Worm (Caenorhabditis elegans) whole organism, L2 larva: ENCODE results near the gene W03A5.1.

Experiments used
- C34F6.9 ChIP-seq: fragments of 150-350 bp; optimal IDR thresholded peaks from 2 replicates; lab custom pipeline; 2014; ENCODE audit warnings: missing biosample characterization, missing genetic modification characterization
- R02D3.7 ChIP-seq: fragments of 150-350 bp; optimal IDR thresholded peaks from 2 replicates; lab custom pipeline; 2014; ENCODE audit warnings: missing biosample characterization, missing genetic modification characterization
- Y55F3AM.14 ChIP-seq: fragments of 200-800 bp; sonication (Bioruptor generic); optimal IDR thresholded peaks from 2 replicates; lab custom pipeline; 2018; ENCODE audit warnings: mild to moderate bottlenecking, missing genetic modification characterization, missing compliant biosample characterization
- ZK546.5 ChIP-seq: sonication (generic microtip); optimal IDR thresholded peaks from 2 replicates; lab custom pipeline; 2017; ENCODE audit warnings: missing biosample characterization, missing genetic modification characterization
- alr-1 ChIP-seq: fragments of 150-350 bp; optimal IDR thresholded peaks from 2 replicates; lab custom pipeline; 2014; ENCODE audit warnings: missing biosample characterization, missing genetic modification characterization
- aly-2 ChIP-seq: fragments of 150-350 bp; optimal IDR thresholded peaks from 2 replicates; lab custom pipeline; 2014; ENCODE audit warnings: missing biosample characterization, missing genetic modification characterization
- ama-1 ChIP-seq: fragments of 150-350 bp; optimal IDR thresholded peaks from 2 replicates; lab custom pipeline; 2018; ENCODE audit warnings: inconsistent platforms
- blmp-1 ChIP-seq: sonication (generic microtip); optimal IDR thresholded peaks from 2 replicates; lab custom pipeline; 2017; ENCODE audit warnings: missing genetic modification characterization, mild to moderate bottlenecking, missing compliant biosample characterization, antibody characterized with exemption, moderate library complexity; ENCODE audit not compliant: insufficient read depth
- ceh-16 ChIP-seq: fragments of 150-350 bp; optimal IDR thresholded peaks from 2 replicates; lab custom pipeline; 2014; ENCODE audit warnings: missing biosample characterization, missing genetic modification characterization
- ceh-82 ChIP-seq: fragments of 150-350 bp; optimal IDR thresholded peaks from 2 replicates; lab custom pipeline; 2014; ENCODE audit warnings: missing biosample characterization, missing genetic modification characterization
- dmd-4 ChIP-seq: sonication (generic microtip); optimal IDR thresholded peaks from 2 replicates; lab custom pipeline; 2017; ENCODE audit warnings: missing biosample characterization, missing genetic modification characterization
- egl-27 ChIP-seq: sonication (generic microtip); optimal IDR thresholded peaks from 3 replicates; lab custom pipeline; 2017; ENCODE audit warnings: missing biosample characterization, missing genetic modification reagents, missing genetic modification characterization
- elt-3 ChIP-seq: sonication (generic microtip); optimal IDR thresholded peaks from 2 replicates; lab custom pipeline; 2017; ENCODE audit warnings: missing biosample characterization, missing genetic modification characterization
- fos-1 ChIP-seq: fragments of 150-350 bp; optimal IDR thresholded peaks from 2 replicates; lab custom pipeline; 2014; ENCODE audit warnings: missing biosample characterization, missing genetic modification characterization
- gmeb-1 ChIP-seq: fragments of 150-350 bp; optimal IDR thresholded peaks from 2 replicates; lab custom pipeline; 2014; ENCODE audit warnings: missing biosample characterization, missing genetic modification characterization
- lin-11 ChIP-seq: fragments of 150-350 bp; sonication (generic microtip); optimal IDR thresholded peaks from 2 replicates; lab custom pipeline; 2014; ENCODE audit warnings: missing biosample characterization, missing genetic modification characterization, inconsistent platforms, mixed read lengths
- lin-13 ChIP-seq: fragments of 150-350 bp; optimal IDR thresholded peaks from 2 replicates; lab custom pipeline; 2014; ENCODE audit warnings: missing biosample characterization, missing genetic modification reagents, missing genetic modification characterization
- lin-39 ChIP-seq: fragments of 150-350 bp; optimal IDR thresholded peaks from 2 replicates; lab custom pipeline; 2014; ENCODE audit warnings: missing biosample characterization, missing genetic modification reagents, missing genetic modification characterization
- mab-5 ChIP-seq: fragments of 150-350 bp; optimal IDR thresholded peaks from 2 replicates; lab custom pipeline; 2014; ENCODE audit warnings: missing biosample characterization, missing genetic modification characterization
- mbf-1 ChIP-seq: sonication (generic microtip); optimal IDR thresholded peaks from 2 replicates; lab custom pipeline; 2017; ENCODE audit warnings: missing biosample characterization, missing genetic modification characterization
- mdl-1 ChIP-seq, 2 experiments: fragments of 150-350 bp in 1 of 2; sonication (generic microtip) in 1 of 2; optimal IDR thresholded peaks; 2 replicates each; lab custom pipeline; 2017; ENCODE audit warnings: missing biosample characterization in 2 of 2, missing genetic modification characterization in 2 of 2
- nhr-10 ChIP-seq: sonication (generic microtip); optimal IDR thresholded peaks from 2 replicates; lab custom pipeline; 2017; ENCODE audit warnings: missing biosample characterization, missing genetic modification characterization
- nhr-11 ChIP-seq: fragments of 150-350 bp; optimal IDR thresholded peaks from 2 replicates; lab custom pipeline; 2014; ENCODE audit warnings: missing biosample characterization, missing genetic modification characterization
- nhr-129 ChIP-seq: fragments of 150-350 bp; optimal IDR thresholded peaks from 2 replicates; lab custom pipeline; 2014; ENCODE audit warnings: missing biosample characterization, missing genetic modification characterization
- nhr-21 ChIP-seq: fragments of 150-350 bp; optimal IDR thresholded peaks from 2 replicates; lab custom pipeline; 2014; ENCODE audit warnings: missing biosample characterization, missing genetic modification characterization
- nhr-23 ChIP-seq: fragments of 150-350 bp; optimal IDR thresholded peaks from 2 replicates; lab custom pipeline; 2014; ENCODE audit warnings: missing biosample characterization, missing genetic modification reagents, missing genetic modification characterization
- nhr-237 ChIP-seq: fragments of 150-350 bp; optimal IDR thresholded peaks from 2 replicates; lab custom pipeline; 2014; ENCODE audit warnings: missing biosample characterization, missing genetic modification characterization
- nhr-25 ChIP-seq: fragments of 150-350 bp; sonication (generic microtip); optimal IDR thresholded peaks from 3 replicates; lab custom pipeline; 2014; ENCODE audit warnings: missing biosample characterization, missing genetic modification characterization
- nhr-6 ChIP-seq: fragments of 150-350 bp; optimal IDR thresholded peaks from 2 replicates; lab custom pipeline; 2014; ENCODE audit warnings: missing biosample characterization, missing genetic modification characterization
- nhr-77 ChIP-seq: fragments of 150-350 bp; optimal IDR thresholded peaks from 2 replicates; lab custom pipeline; 2014; ENCODE audit warnings: missing biosample characterization, missing genetic modification characterization
- peb-1 ChIP-seq: fragments of 150-350 bp; optimal IDR thresholded peaks from 2 replicates; lab custom pipeline; 2014; ENCODE audit warnings: missing biosample characterization, missing genetic modification characterization
- sem-4 ChIP-seq: fragments of 150-350 bp; optimal IDR thresholded peaks from 2 replicates; lab custom pipeline; 2014; ENCODE audit warnings: missing biosample characterization, missing genetic modification reagents, missing genetic modification characterization
- skn-1 ChIP-seq: sonication (generic microtip); optimal IDR thresholded peaks from 2 replicates; lab custom pipeline; 2017; ENCODE audit warnings: missing biosample characterization, missing genetic modification characterization
- sma-3 ChIP-seq: sonication (generic microtip); optimal IDR thresholded peaks from 2 replicates; lab custom pipeline; 2016; ENCODE audit warnings: missing genetic modification reagents, missing genetic modification characterization, missing compliant biosample characterization
- sma-9 ChIP-seq, 2 experiments: fragments of 150-350 bp in 1 of 2; sonication (generic microtip) in 1 of 2; optimal IDR thresholded peaks; 2 replicates each; lab custom pipeline; 2014 to 2016; ENCODE audit warnings: missing genetic modification characterization in 2 of 2, mild to moderate bottlenecking in 1 of 2, missing biosample characterization in 1 of 2, missing compliant biosample characterization in 1 of 2, missing genetic modification reagents in 1 of 2, moderate library complexity in 1 of 2
- unc-62 ChIP-seq: fragments of 150-350 bp; optimal IDR thresholded peaks from 2 replicates; lab custom pipeline; 2014; ENCODE audit warnings: missing biosample characterization, missing genetic modification reagents, missing genetic modification characterization
- zag-1 ChIP-seq: fragments of 150-350 bp; optimal IDR thresholded peaks from 2 replicates; lab custom pipeline; 2014; ENCODE audit warnings: missing biosample characterization, missing genetic modification characterization
- ztf-1 ChIP-seq: fragments of 200-800 bp; sonication (Bioruptor generic); conservative IDR thresholded peaks from 2 replicates; pipeline ENCODE4 v1.3.6; 2022; ENCODE audit warnings: missing genetic modification characterization, missing compliant biosample characterization

Gene W03A5.1

ce11 chrIII:5385315-5385714 is 22.4 kb upstream of the W03A5.1 start, which contains the start of gene Y32H12A.7:
TSS of gene Y32H12A.7 (minus strand) at chrIII:5385415.
- TF ChIP-seq mdl-1 (tag; optimal IDR thresholded peaks at IDR 0.05; lab: Kevin White, UChicago): no peak
- TF ChIP-seq gmeb-1: no peak
- no peak for TF ChIP-seq blmp-1 (tag; lab: Kevin White, UChicago)
- no peak for TF ChIP-seq lin-39
- TF ChIP-seq nhr-23 (tag; lab: Kevin White, UChicago): no peak
- TF ChIP-seq lin-13 (GFP tag; lab: Kevin White, UChicago): no peak
- no peak for TF ChIP-seq nhr-25 (tag; lab: Kevin White, UChicago)
- no peak for TF ChIP-seq ztf-1 (GFP tag; lab: Robert Waterston, UW)
- no peak for TF ChIP-seq elt-3 (tag; lab: Kevin White, UChicago)
- no peak for TF ChIP-seq nhr-77

ce11 chrIII:5388113-5388512 is 19.6 kb upstream of the W03A5.1 start:
- TF ChIP-seq aly-2 (tag; lab: Kevin White, UChicago) (no peak), nhr-129 (tag; lab: Kevin White, UChicago) (no peak), nhr-11 (tag; lab: Kevin White, UChicago) (no peak), sem-4 (tag; lab: Kevin White, UChicago) (no peak), nhr-23 (tag; lab: Kevin White, UChicago) (no peak), nhr-10 (tag; lab: Kevin White, UChicago) (no peak), egl-27 (tag; lab: Kevin White, UChicago) (no peak), mbf-1 (tag; lab: Kevin White, UChicago) (no peak), nhr-237 (tag; lab: Kevin White, UChicago) (no peak), lin-11 (tag; lab: Kevin White, UChicago) (no peak), fos-1 (tag; lab: Kevin White, UChicago) (no peak), blmp-1 (tag; lab: Kevin White, UChicago) (no peak), ZK546.5 (tag; lab: Kevin White, UChicago) (no peak), dmd-4 (tag; lab: Kevin White, UChicago) (no peak), unc-62 (no peak), R02D3.7 (no peak)

- TF ChIP-seq zag-1 (no peak), mab-5 (tag; lab: Kevin White, UChicago) (no peak), nhr-23 (tag; lab: Kevin White, UChicago) (no peak), Y55F3AM.14 (GFP tag; lab: Kevin White, UChicago) (no peak), ceh-16 (no peak), nhr-21 (tag; lab: Kevin White, UChicago) (no peak), nhr-77 (no peak), lin-13 (GFP tag; lab: Kevin White, UChicago) (no peak), sma-9 (GFP tag; optimal IDR thresholded peaks at IDR 0.05; lab: Kevin White, UChicago) (no peak), sma-9 (tag; optimal IDR thresholded peaks at IDR 0.05; lab: Kevin White, UChicago) (no peak), alr-1 (tag; lab: Kevin White, UChicago) (no peak), sma-3 (no peak), ceh-82 (tag; lab: Kevin White, UChicago) (no peak)
- TF ChIP-seq, all 48 proteins: peak for 0
Measured at ce11 chrIII:5389365-5389764, 18.3 kb upstream of the W03A5.1 start.

ce11 chrIII:5395746-5396145 is 11.9 kb upstream of the W03A5.1 start:
- TF ChIP-seq ztf-1 (GFP tag; lab: Robert Waterston, UW) (no peak), nhr-129 (tag; lab: Kevin White, UChicago) (no peak), dmd-4 (tag; lab: Kevin White, UChicago) (no peak), zag-1 (no peak), ama-1 (no peak), Y55F3AM.14 (GFP tag; lab: Kevin White, UChicago) (no peak), nhr-77 (no peak), nhr-6 (tag; lab: Kevin White, UChicago) (no peak)

ce11 chrIII:5402419-5402818 is 5.3 kb upstream of the W03A5.1 start:
- TF ChIP-seq elt-3 (tag; lab: Kevin White, UChicago): no peak
- TF ChIP-seq sem-4 (tag; lab: Kevin White, UChicago): no peak
- no peak for TF ChIP-seq skn-1 (tag; lab: Kevin White, UChicago)
- TF ChIP-seq alr-1 (tag; lab: Kevin White, UChicago): no peak
- TF ChIP-seq nhr-77: no peak
- TF ChIP-seq peb-1: no peak
- TF ChIP-seq blmp-1 (tag; lab: Kevin White, UChicago): no peak
- no peak for TF ChIP-seq C34F6.9 (tag; lab: Kevin White, UChicago)
- TF ChIP-seq nhr-11 (tag; lab: Kevin White, UChicago): no peak
- no peak for TF ChIP-seq mab-5 (tag; lab: Kevin White, UChicago)
